Worm (Caenorhabditis elegans) whole organism, L4 larva: Measurements from ENCODE around the gene B0303.4.

ENCODE experiments used
- F10B5.3 ChIP-seq: sonication (generic microtip); optimal IDR thresholded peaks from 2 replicates; lab custom pipeline; 2016; ENCODE audit warnings: mild to moderate bottlenecking, missing genetic modification characterization, missing compliant biosample characterization
- F26F4.8 ChIP-seq: fragments of 200-800 bp; sonication (Bioruptor generic); conservative IDR thresholded peaks from 2 replicates; pipeline ENCODE4 v1.3.6; 2022; ENCODE audit warnings: missing genetic modification characterization, missing compliant biosample characterization
- F44E2.7 ChIP-seq: fragments of 200-800 bp; sonication (Bioruptor generic); IDR thresholded peaks from 2 replicates; pipeline ENCODE4 v2.1.2; 2022; ENCODE audit warnings: missing genetic modification characterization, missing compliant biosample characterization
- Y105C5A.15 ChIP-seq: fragments of 200-800 bp; sonication (Bioruptor generic); IDR thresholded peaks from 2 replicates; pipeline ENCODE4 v1.3.6; 2022; ENCODE audit warnings: missing genetic modification characterization, missing compliant biosample characterization
- Y48G9A.11 ChIP-seq: fragments of 200-800 bp; sonication (Bioruptor generic); IDR thresholded peaks from 2 replicates; pipeline ENCODE4 v1.3.6; 2022; ENCODE audit warnings: missing genetic modification reagents, missing genetic modification characterization, missing compliant biosample characterization
- Y75B8A.6 ChIP-seq: fragments of 200-800 bp; sonication (Bioruptor generic); IDR thresholded peaks from 2 replicates; pipeline ENCODE4 v1.3.6; 2022; ENCODE audit warnings: missing genetic modification reagents, missing genetic modification characterization, missing compliant biosample characterization
- ZK337.2 ChIP-seq: fragments of 200-800 bp; sonication (Bioruptor generic); IDR thresholded peaks from 2 replicates; pipeline ENCODE4 v1.3.6; 2022; ENCODE audit warnings: missing genetic modification reagents, missing genetic modification characterization, missing compliant biosample characterization
- aha-1 ChIP-seq: fragments of 150-350 bp; peaks from one replicate; lab custom pipeline; 2014; ENCODE audit warnings: missing biosample characterization, missing genetic modification characterization
- ama-1 ChIP-seq: fragments of 150-350 bp; optimal IDR thresholded peaks from 2 replicates; lab custom pipeline; 2014; ENCODE audit warnings: inconsistent platforms, mixed read lengths
- ces-1 ChIP-seq: fragments of 150-350 bp; sonication (generic microtip); optimal IDR thresholded peaks from 4 replicates; lab custom pipeline; 2014; ENCODE audit warnings: missing biosample characterization, missing genetic modification reagents, missing genetic modification characterization
- dpl-1 ChIP-seq: fragments of 150-350 bp; optimal IDR thresholded peaks from 2 replicates; lab custom pipeline; 2014; ENCODE audit warnings: missing biosample characterization, missing genetic modification reagents, missing genetic modification characterization
- egl-27 ChIP-seq: sonication (generic microtip); optimal IDR thresholded peaks from 3 replicates; lab custom pipeline; 2017; ENCODE audit warnings: missing biosample characterization, missing genetic modification reagents, missing genetic modification characterization
- fos-1 ChIP-seq: fragments of 150-350 bp; optimal IDR thresholded peaks from 2 replicates; lab custom pipeline; 2014; ENCODE audit warnings: missing biosample characterization, missing genetic modification characterization
- gei-8 ChIP-seq: fragments of 200-800 bp; sonication (Bioruptor generic); optimal IDR thresholded peaks from 2 replicates; lab custom pipeline; 2018; ENCODE audit warnings: mild to moderate bottlenecking, missing genetic modification characterization, missing compliant biosample characterization
- hif-1 ChIP-seq, 2 experiments: sonication (generic microtip); optimal IDR thresholded peaks; 2 replicates each; lab custom pipeline; 2016 to 2017; ENCODE audit warnings: missing compliant biosample characterization in 2 of 2, missing genetic modification characterization in 2 of 2, missing genetic modification reagents in 2 of 2, missing genotype in 2 of 2, mild to moderate bottlenecking in 1 of 2
- lin-13 ChIP-seq: fragments of 150-350 bp; optimal IDR thresholded peaks from 2 replicates; lab custom pipeline; 2014; ENCODE audit warnings: missing biosample characterization, missing genetic modification reagents, missing genetic modification characterization
- lin-15B ChIP-seq: fragments of 150-350 bp; sonication (generic microtip); optimal IDR thresholded peaks from 3 replicates; lab custom pipeline; 2014; ENCODE audit warnings: missing biosample characterization, missing genetic modification characterization
- madf-5 ChIP-seq, 2 experiments: fragments of 200-800 bp; sonication (Bioruptor generic); IDR thresholded peaks; 2 replicates each; pipeline ENCODE4 v1.3.6; 2022; ENCODE audit warnings: missing compliant biosample characterization in 2 of 2, missing genetic modification characterization in 2 of 2
- mdt-29 ChIP-seq: fragments of 200-800 bp; sonication (Bioruptor generic); IDR thresholded peaks from 2 replicates; pipeline ENCODE4 v1.3.6; 2022; ENCODE audit warnings: missing genetic modification reagents, missing genetic modification characterization, missing compliant biosample characterization
- mep-1 ChIP-seq: fragments of 150-350 bp; sonication (generic microtip); optimal IDR thresholded peaks from 3 replicates; lab custom pipeline; 2014; ENCODE audit warnings: missing biosample characterization, missing genetic modification characterization
- mes-2 ChIP-seq: sonication (generic microtip); optimal IDR thresholded peaks from 2 replicates; lab custom pipeline; 2016; ENCODE audit warnings: missing genotype, mild to moderate bottlenecking, missing genetic modification characterization, missing compliant biosample characterization; ENCODE audit not compliant: poor library complexity, severe bottlenecking
- mxl-2 ChIP-seq: fragments of 200-800 bp; sonication (Bioruptor generic); conservative IDR thresholded peaks from 2 replicates; pipeline ENCODE4 v1.3.6; 2022; ENCODE audit warnings: missing genetic modification reagents, missing genetic modification characterization, missing compliant biosample characterization
- nhr-102 ChIP-seq: sonication (generic microtip); optimal IDR thresholded peaks from 2 replicates; lab custom pipeline; 2016; ENCODE audit warnings: mild to moderate bottlenecking, missing genetic modification characterization, moderate library complexity, missing compliant biosample characterization
- nhr-237 ChIP-seq: sonication (generic microtip); optimal IDR thresholded peaks from 2 replicates; lab custom pipeline; 2017; ENCODE audit warnings: missing biosample characterization, missing genetic modification characterization
- nhr-28 ChIP-seq: fragments of 150-350 bp; optimal IDR thresholded peaks from 2 replicates; lab custom pipeline; 2014; ENCODE audit warnings: missing biosample characterization, missing genetic modification characterization
- pha-4 ChIP-seq, 2 experiments: fragments of 150-350 bp in 1 of 2; fragments of 200-800 bp in 1 of 2; sonication (Bioruptor generic) in 1 of 2; IDR thresholded peaks in 1 of 2; optimal IDR thresholded peaks in 1 of 2; 2 replicates each; pipeline versions ENCODE4 v1.3.6 to Lab custom; 2014 to 2022; ENCODE audit warnings: missing genetic modification characterization in 2 of 2, missing genetic modification reagents in 2 of 2, missing biosample characterization in 1 of 2, missing compliant biosample characterization in 1 of 2
- saeg-2 ChIP-seq: fragments of 200-800 bp; sonication (Bioruptor generic); IDR thresholded peaks from 2 replicates; pipeline ENCODE4 v1.3.6; 2022; ENCODE audit warnings: missing genetic modification reagents, missing genetic modification characterization, missing compliant biosample characterization
- spr-1 ChIP-seq: sonication (generic microtip); optimal IDR thresholded peaks from 2 replicates; lab custom pipeline; 2016; ENCODE audit warnings: mild to moderate bottlenecking, missing genetic modification characterization, missing compliant biosample characterization
- unc-130 ChIP-seq: sonication (generic microtip); optimal IDR thresholded peaks from 2 replicates; lab custom pipeline; 2016; ENCODE audit warnings: missing genetic modification reagents, missing genetic modification characterization, missing compliant biosample characterization
- unc-62 ChIP-seq, 3 experiments: fragments of 150-350 bp in 1 of 3; sonication (generic microtip); optimal IDR thresholded peaks in 2 of 3; peaks in 1 of 3; 1 replicate in 1 of 3; 2 replicates in 2 of 3; lab custom pipeline; 2014 to 2017; ENCODE audit warnings: missing biosample characterization in 3 of 3, missing genetic modification characterization in 3 of 3, missing genetic modification reagents in 3 of 3, missing genotype in 1 of 3
- zfp-2 ChIP-seq: sonication (generic microtip); optimal IDR thresholded peaks from 2 replicates; lab custom pipeline; 2016; ENCODE audit warnings: mild to moderate bottlenecking, missing genetic modification characterization, missing compliant biosample characterization
- zip-2 ChIP-seq: fragments of 150-350 bp; optimal IDR thresholded peaks from 2 replicates; lab custom pipeline; 2014; ENCODE audit warnings: missing biosample characterization, missing genetic modification characterization

Gene B0303.4

DNA sequence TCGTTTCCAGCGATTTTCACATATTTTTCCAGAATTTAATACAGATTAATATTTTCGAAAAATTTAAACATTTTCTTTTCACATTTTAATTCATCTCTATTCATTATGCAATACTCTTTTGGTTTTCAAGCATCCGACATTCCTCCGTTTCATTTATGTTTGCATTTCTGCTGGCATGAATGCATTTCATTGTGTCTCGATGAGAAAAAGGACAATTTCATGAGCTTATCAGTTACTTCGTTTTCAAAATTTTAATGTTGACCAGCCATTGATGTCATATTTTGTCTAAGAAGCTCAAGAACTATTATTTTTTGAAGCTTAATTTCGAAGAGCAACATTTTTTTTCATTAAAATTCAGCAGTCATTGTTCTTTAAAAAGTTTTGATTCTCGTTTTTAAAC lies 28.9 kb downstream of the B0303.4 start (continued):
- no peak for TF ChIP-seq ama-1 (lab: Kevin White, UChicago)
- TF ChIP-seq Y105C5A.15 (GFP tag; lab: Robert Waterston, UW) = no peak
- TF ChIP-seq zfp-2 = no peak
- no peak for TF ChIP-seq mdt-29 (GFP tag; lab: Robert Waterston, UW)
- no peak for TF ChIP-seq hif-1 (tag; optimal IDR thresholded peaks at IDR 0.05; lab: Kevin White, UChicago)

DNA sequence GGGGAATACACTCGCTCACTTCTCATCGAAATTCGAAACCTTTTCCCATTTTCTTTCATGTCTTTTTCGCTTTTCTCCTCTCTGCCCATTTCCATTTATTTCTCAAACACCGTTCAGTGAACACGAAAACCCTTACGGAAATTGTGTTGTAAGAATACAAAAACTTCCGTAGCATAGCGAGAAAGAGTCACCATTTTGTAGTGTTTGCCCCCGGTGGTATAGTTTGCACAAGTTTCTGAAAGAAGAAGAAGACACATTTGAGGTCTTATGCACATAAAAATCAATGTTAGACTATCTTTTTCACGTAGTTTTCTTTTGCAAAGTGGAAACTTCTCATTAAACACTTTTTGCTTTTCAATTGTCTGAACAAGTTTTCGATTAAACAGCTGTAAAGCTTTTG lies 29.5 kb downstream of the B0303.4 start:
- TF ChIP-seq nhr-28 (tag; lab: Kevin White, UChicago) (peak; percentile 93), madf-5 (GFP tag; IDR thresholded peaks at IDR 0.05; lab: Robert Waterston, UW) (no peak), lin-15B (tag; lab: Kevin White, UChicago) (no peak)

DNA sequence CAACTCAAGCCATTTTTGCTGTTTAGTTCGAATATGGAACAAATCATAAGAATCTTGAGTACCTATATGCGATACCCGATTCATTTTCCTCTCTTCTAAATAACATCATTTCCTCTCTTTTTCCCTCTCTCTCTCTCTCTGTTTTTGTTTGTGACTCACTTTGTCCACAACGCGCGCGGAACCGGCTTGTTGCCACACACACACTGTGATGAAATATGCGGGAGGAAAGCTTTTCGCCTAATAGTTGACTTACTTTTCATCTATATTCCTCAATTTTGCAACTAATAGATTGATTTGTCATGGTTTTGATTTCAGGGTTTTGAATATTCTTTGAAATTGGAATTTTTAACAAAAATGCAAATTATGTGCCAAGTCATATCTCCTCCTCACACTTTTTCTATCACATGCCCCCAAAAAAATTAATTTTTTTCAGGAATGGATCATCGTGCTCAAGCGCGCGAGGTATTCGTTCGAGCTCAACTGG lies 30.2 kb downstream of the B0303.4 start, which contains the start of gene hipr-1:
TSS of gene hipr-1 (plus strand) at position 434 of the 484 bp plus-strand sequence.
- TF ChIP-seq F26F4.8 (GFP tag; lab: Robert Waterston, UW) (no peak), pha-4 (GFP tag; IDR thresholded peaks at IDR 0.05; lab: Robert Waterston, UW) (no peak), pha-4 (tag; optimal IDR thresholded peaks at IDR 0.05; lab: Kevin White, UChicago) (peak; percentile 83)

DNA sequence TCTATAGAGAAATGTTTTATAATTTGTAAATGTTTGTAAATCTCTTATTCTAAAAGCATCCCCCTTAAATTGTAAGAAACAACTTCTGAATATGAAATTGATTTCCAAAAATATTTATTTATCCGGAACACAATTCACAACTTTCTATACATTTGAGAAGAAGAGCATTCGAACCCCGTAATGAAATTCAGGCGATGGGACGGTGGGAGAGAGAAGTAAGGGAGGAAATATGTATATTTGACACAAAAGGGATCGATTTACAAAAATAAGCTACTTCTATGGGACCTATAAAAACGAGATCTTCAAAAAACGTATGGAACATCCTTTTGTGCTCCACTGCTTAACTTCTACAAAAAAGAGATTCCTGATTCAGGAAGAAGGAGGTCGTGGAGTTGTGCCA lies 35.6 kb downstream of the B0303.4 start:
- TF ChIP-seq nhr-237 (tag; lab: Kevin White, UChicago) (no peak), mep-1 (no peak), F10B5.3 (tag; lab: Kevin White, UChicago) (no peak), zip-2 (tag; lab: Kevin White, UChicago) (no peak), Y48G9A.11 (GFP tag; lab: Robert Waterston, UW) (no peak), F44E2.7 (GFP tag; lab: Robert Waterston, UW) (no peak), dpl-1 (GFP tag; lab: Kevin White, UChicago) (no peak), fos-1 (tag; lab: Kevin White, UChicago) (no peak), spr-1 (tag; lab: Kevin White, UChicago) (no peak), ces-1 (no peak), mes-2 (tag; lab: Kevin White, UChicago) (no peak), saeg-2 (GFP tag; lab: Robert Waterston, UW) (no peak), lin-13 (GFP tag; lab: Kevin White, UChicago) (no peak), unc-130 (GFP tag; lab: Kevin White, UChicago) (no peak), hif-1 (tag; optimal IDR thresholded peaks at IDR 0.05; lab: Kevin White, UChicago) (no peak), Y75B8A.6 (no peak), ZK337.2 (GFP tag; lab: Robert Waterston, UW) (no peak), egl-27 (tag; lab: Kevin White, UChicago) (no peak), nhr-102 (no peak), mxl-2 (no peak)

DNA sequence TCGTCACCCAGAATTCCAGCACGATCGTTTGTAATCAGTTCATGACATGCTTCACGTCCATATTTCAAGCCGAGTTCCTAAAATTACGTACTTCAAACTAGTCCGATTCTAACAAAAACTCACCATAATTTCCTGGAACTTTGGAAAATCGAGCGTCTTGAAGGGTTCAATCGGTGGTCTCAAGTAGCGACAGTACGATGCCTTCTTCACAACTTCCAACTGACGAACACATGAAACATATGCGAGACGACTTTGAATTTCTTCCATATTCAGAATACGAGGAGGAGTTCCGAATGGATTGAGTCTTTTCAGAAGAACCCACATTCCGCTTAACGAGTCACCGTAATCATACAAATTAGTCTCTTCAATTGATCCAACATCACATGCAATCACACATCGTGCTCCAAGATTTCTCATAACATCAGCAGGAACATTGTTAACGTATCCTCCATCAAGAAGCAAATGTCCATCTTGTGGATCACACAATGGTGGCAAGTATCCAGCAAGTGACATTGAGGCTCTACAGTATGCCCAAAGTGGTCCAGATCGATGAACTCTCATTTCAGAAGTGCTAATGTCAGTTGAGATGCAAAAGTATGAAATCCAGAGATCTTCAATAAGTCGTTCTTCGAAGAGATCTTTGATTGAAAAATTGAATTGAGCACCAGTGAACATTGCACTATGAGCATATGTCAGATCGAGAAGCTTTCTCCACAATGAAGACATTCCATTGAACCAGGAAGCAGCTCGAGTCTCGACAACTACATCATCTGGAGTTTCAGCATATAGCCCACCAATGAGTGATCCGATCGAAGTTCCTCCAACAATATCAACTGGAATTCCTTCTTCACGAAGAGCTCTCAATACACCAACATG lies 36.6 kb downstream of the B0303.4 start:
- TF ChIP-seq unc-62 (GFP tag; optimal IDR thresholded peaks at IDR 0.05 in 1 of 2; lab: Kevin White, UChicago) (peak in 1 of 2 experiments; percentile 98), unc-62 (tag; optimal IDR thresholded peaks at IDR 0.05; lab: Kevin White, UChicago) (no peak), aha-1 (tag; lab: Kevin White, UChicago) (peak; percentile 60), gei-8 (GFP tag; lab: Kevin White, UChicago) (no peak)
